Worm (Caenorhabditis elegans) whole organism, L3 larva: ENCODE data around the gene F16B4.4.

Experiments used
- ZK546.5 ChIP-seq: sonication (generic microtip); optimal IDR thresholded peaks from 2 replicates; lab custom pipeline; 2017; ENCODE audit warnings: missing biosample characterization, missing genetic modification characterization
- daf-12 ChIP-seq: fragments of 150-350 bp; optimal IDR thresholded peaks from 2 replicates; lab custom pipeline; 2014; ENCODE audit warnings: missing biosample characterization, missing genetic modification reagents, missing genetic modification characterization
- egl-27 ChIP-seq: sonication (generic microtip); optimal IDR thresholded peaks from 4 replicates; lab custom pipeline; 2017; ENCODE audit warnings: missing biosample characterization, missing genetic modification reagents, missing genetic modification characterization
- nfya-1 ChIP-seq: sonication (generic microtip); optimal IDR thresholded peaks from 2 replicates; lab custom pipeline; 2017; ENCODE audit warnings: missing genetic modification characterization, mild to moderate bottlenecking, missing compliant biosample characterization, antibody characterized with exemption, moderate library complexity; ENCODE audit not compliant: insufficient read depth
- nhr-12 ChIP-seq: fragments of 150-350 bp; optimal IDR thresholded peaks from 2 replicates; lab custom pipeline; 2014; ENCODE audit warnings: missing biosample characterization, missing genetic modification characterization

- no peak for TF ChIP-seq nhr-12
- no peak for TF ChIP-seq nfya-1 (tag; lab: Kevin White, UChicago)
- no peak for TF ChIP-seq egl-27
- no peak for TF ChIP-seq ZK546.5 (tag; lab: Kevin White, UChicago)
- TF ChIP-seq daf-12 (tag; lab: Kevin White, UChicago), result no peak
Measured at ce11 chrV:1574599-1574998, 19.2 kb upstream of the F16B4.4 start.
